Worm (Caenorhabditis elegans): ENCODE measurements around the gene Y43C5A.3.

Gene Y43C5A.3

ce11 chrIV:10269137-10269933 lies 4.5 kb upstream of the Y43C5A.3 start, which contains the start of the genes nspd-7 and Y43C5A.2:
Gene nspd-7, minus strand, starts transcription at chrIV:10269187.
Gene Y43C5A.2, plus strand, starts transcription at chrIV:10269883.
- no peak for TF ChIP-seq med-1 (GFP tag; optimal IDR thresholded peaks at IDR 0.05; ENCODE audit: insufficient read depth)
- TF ChIP-seq ztf-29 (GFP tag; IDR thresholded peaks at IDR 0.05) = no peak
- no peak for TF ChIP-seq ztf-23 (GFP tag; IDR thresholded peaks at IDR 0.05)
- TF ChIP-seq T22C8.4 (GFP tag; IDR thresholded peaks at IDR 0.05) = no peak

- TF ChIP-seq ztf-23 (GFP tag; IDR thresholded peaks at IDR 0.05) (no peak), med-1 (GFP tag; optimal IDR thresholded peaks at IDR 0.05; ENCODE audit: insufficient read depth) (no peak), ref-1 (GFP tag; conservative IDR thresholded peaks at IDR 0.05) (no peak), cog-1 (tag; optimal IDR thresholded peaks at IDR 0.05) (no peak), T22C8.4 (GFP tag; IDR thresholded peaks at IDR 0.05) (no peak), klf-2 (GFP tag; conservative IDR thresholded peaks at IDR 0.05) (no peak), ztf-29 (GFP tag; IDR thresholded peaks at IDR 0.05) (no peak), tab-1 (GFP tag; IDR thresholded peaks at IDR 0.05) (no peak), flt-1 (GFP tag; IDR thresholded peaks at IDR 0.05) (no peak)
Observed at ce11 chrIV:10273360-10273759, 476 bp upstream of the Y43C5A.3 start.

DNA sequence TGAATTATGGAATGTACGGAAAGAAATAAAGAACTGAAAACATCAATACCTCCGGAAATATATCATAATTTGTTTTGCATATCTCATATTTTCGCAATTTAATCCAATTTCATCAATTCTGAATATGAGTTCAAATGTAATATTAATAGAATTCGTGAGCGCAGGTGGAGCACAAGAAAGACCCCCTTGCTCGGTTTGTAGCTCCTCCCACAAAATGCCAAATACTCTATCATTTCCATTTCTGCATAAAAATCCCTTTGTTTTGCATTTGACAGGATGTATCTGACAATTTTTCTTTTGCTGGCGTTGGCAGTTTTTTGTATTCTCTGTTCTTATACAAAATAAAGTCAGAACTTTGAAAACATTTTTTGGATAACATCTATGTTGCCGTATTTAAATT lies 1.2 kb downstream of the Y43C5A.3 start:
- no peak for TF ChIP-seq cog-1 (tag; optimal IDR thresholded peaks at IDR 0.05)
- TF ChIP-seq med-1 (GFP tag; optimal IDR thresholded peaks at IDR 0.05; ENCODE audit: insufficient read depth) = no peak
- TF ChIP-seq tab-1 (GFP tag; IDR thresholded peaks at IDR 0.05) = no peak
- no peak for TF ChIP-seq klf-2 (GFP tag; conservative IDR thresholded peaks at IDR 0.05)
- no peak for TF ChIP-seq ztf-29 (GFP tag; IDR thresholded peaks at IDR 0.05)
- no peak for TF ChIP-seq ztf-23 (GFP tag; IDR thresholded peaks at IDR 0.05)
- no peak for TF ChIP-seq ref-1 (GFP tag; conservative IDR thresholded peaks at IDR 0.05)
- TF ChIP-seq flt-1 (GFP tag; IDR thresholded peaks at IDR 0.05) = no peak
- TF ChIP-seq T22C8.4 (GFP tag; IDR thresholded peaks at IDR 0.05) = no peak

ce11 chrIV:10276960-10277359 lies 3.1 kb downstream of the Y43C5A.3 start, which contains the start of gene Y43C5A.7:
Gene Y43C5A.7, plus strand, starts transcription at chrIV:10277260.
- no peak for TF ChIP-seq ztf-23 (GFP tag; IDR thresholded peaks at IDR 0.05)
- no peak for TF ChIP-seq ref-1 (GFP tag; conservative IDR thresholded peaks at IDR 0.05)
- TF ChIP-seq T22C8.4 (GFP tag; IDR thresholded peaks at IDR 0.05) = no peak

- TF ChIP-seq T22C8.4 (GFP tag; IDR thresholded peaks at IDR 0.05) (no peak), tab-1 (GFP tag; IDR thresholded peaks at IDR 0.05) (no peak), ztf-23 (GFP tag; IDR thresholded peaks at IDR 0.05) (no peak), cog-1 (tag; optimal IDR thresholded peaks at IDR 0.05) (no peak), flt-1 (GFP tag; IDR thresholded peaks at IDR 0.05) (no peak)
Observed at ce11 chrIV:10277716-10278115, 3.9 kb downstream of the Y43C5A.3 start, which contains the start of gene Y43C5A.4. Gene Y43C5A.4, plus strand, starts transcription at chrIV:10278016.

DNA sequence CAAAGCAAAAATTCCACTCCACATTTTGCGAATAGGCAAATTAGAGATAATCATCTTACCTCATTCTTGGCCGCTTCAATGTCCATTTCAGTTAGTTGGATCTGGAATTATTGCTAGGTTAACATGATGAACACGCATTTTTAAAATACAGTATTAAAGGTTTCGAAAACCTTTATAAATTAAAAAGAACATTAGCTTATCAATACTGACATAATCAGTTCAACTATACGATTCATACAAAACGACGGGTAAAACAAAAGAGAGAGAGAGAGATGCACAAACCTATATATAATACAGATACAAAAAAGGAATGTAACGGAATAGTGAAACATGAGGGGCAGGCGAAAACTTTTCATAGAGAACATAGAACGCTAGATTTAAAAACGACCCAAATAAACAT lies 7.6 kb downstream of the Y43C5A.3 start, which contains the start of gene thk-1:
Gene thk-1 (minus strand): TSS at position 101 of the 400 bp plus-strand sequence.
- TF ChIP-seq med-1 (GFP tag; optimal IDR thresholded peaks at IDR 0.05; ENCODE audit: insufficient read depth) (no peak), flt-1 (GFP tag; IDR thresholded peaks at IDR 0.05) (no peak), T22C8.4 (GFP tag; IDR thresholded peaks at IDR 0.05) (no peak), ref-1 (GFP tag; conservative IDR thresholded peaks at IDR 0.05) (no peak), cog-1 (tag; optimal IDR thresholded peaks at IDR 0.05) (no peak), ztf-23 (GFP tag; IDR thresholded peaks at IDR 0.05) (no peak), tab-1 (GFP tag; IDR thresholded peaks at IDR 0.05) (no peak), klf-2 (GFP tag; conservative IDR thresholded peaks at IDR 0.05) (no peak), ztf-29 (GFP tag; IDR thresholded peaks at IDR 0.05) (no peak)

ce11 chrIV:10284194-10284910 lies 10.5 kb downstream of the Y43C5A.3 start, which contains the start of gene rad-51:
Gene rad-51, minus strand, starts transcription at chrIV:10284244.
- TF ChIP-seq tab-1 (GFP tag; IDR thresholded peaks at IDR 0.05) = 0 out of 2 replicates have a peak, but pooled peaks have one; percentile 9
- TF ChIP-seq cog-1 (tag; optimal IDR thresholded peaks at IDR 0.05) = peak; percentile 38
- TF ChIP-seq med-1 (GFP tag; optimal IDR thresholded peaks at IDR 0.05; ENCODE audit: insufficient read depth) = no peak

DNA sequence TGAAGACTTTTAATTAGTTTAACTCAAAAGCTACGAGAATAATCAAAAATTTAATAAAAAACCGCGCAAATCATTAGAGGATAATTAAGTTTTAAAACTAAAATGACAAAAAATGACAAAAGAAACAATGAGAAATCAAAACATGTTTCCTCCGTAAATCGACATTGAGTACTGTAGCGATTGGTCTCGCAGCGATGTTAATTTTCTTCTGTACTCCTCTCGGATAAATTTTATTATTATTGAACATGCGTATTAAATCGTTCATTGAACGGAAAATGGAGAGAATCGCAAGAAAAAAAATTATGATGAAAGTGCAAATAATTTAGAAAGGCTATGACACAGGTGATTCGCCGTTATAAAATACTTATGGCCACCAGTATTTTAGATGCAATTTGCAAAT lies 11.5 kb downstream of the Y43C5A.3 start:
- no peak for TF ChIP-seq flt-1 (GFP tag; IDR thresholded peaks at IDR 0.05)
- no peak for TF ChIP-seq cog-1 (tag; optimal IDR thresholded peaks at IDR 0.05)
- no peak for TF ChIP-seq ref-1 (GFP tag; conservative IDR thresholded peaks at IDR 0.05)
- no peak for TF ChIP-seq T22C8.4 (GFP tag; IDR thresholded peaks at IDR 0.05)
- no peak for TF ChIP-seq med-1 (GFP tag; optimal IDR thresholded peaks at IDR 0.05; ENCODE audit: insufficient read depth)
- no peak for TF ChIP-seq tab-1 (GFP tag; IDR thresholded peaks at IDR 0.05)
- no peak for TF ChIP-seq klf-2 (GFP tag; conservative IDR thresholded peaks at IDR 0.05)
- no peak for TF ChIP-seq ztf-23 (GFP tag; IDR thresholded peaks at IDR 0.05)
- TF ChIP-seq ztf-29 (GFP tag; IDR thresholded peaks at IDR 0.05) = no peak

DNA sequence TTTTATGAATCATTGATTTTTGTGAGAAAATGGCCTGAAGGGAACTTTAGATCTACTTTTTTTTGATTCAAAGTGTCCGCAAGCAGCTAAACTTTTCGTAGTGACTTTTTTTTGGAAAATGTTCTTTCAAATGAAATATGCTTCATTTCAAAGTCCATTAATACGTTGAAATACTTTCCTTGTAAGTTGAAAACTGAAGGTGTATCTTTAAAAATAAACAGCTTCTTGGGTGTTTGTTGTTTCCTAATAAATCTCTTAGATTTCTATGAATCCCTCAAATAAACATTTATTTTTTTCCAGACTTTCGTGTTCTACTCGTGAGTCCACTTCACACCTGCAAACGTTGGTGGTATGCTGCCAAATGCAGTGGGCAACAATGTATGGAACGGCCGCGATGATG lies 12.8 kb downstream of the Y43C5A.3 start, which contains the start of gene ebax-1:
Gene ebax-1 (plus strand): TSS at position 301 of the 400 bp plus-strand sequence.
- TF ChIP-seq ztf-29 (GFP tag; IDR thresholded peaks at IDR 0.05) (no peak), klf-2 (GFP tag; conservative IDR thresholded peaks at IDR 0.05) (no peak)

ce11 chrIV:10288575-10288974 lies 14.7 kb downstream of the Y43C5A.3 start:
- TF ChIP-seq ztf-29 (GFP tag; IDR thresholded peaks at IDR 0.05) (no peak), med-1 (GFP tag; optimal IDR thresholded peaks at IDR 0.05; ENCODE audit: insufficient read depth) (no peak), T22C8.4 (GFP tag; IDR thresholded peaks at IDR 0.05) (no peak), ztf-23 (GFP tag; IDR thresholded peaks at IDR 0.05) (no peak), flt-1 (GFP tag; IDR thresholded peaks at IDR 0.05) (no peak), tab-1 (GFP tag; IDR thresholded peaks at IDR 0.05) (no peak), cog-1 (tag; optimal IDR thresholded peaks at IDR 0.05) (no peak), klf-2 (GFP tag; conservative IDR thresholded peaks at IDR 0.05) (no peak), ref-1 (GFP tag; conservative IDR thresholded peaks at IDR 0.05) (no peak)

Data from whole organism, midembryonic.